Worm (Caenorhabditis elegans) whole organism, L1 larva: ENCODE measurements around the gene D2062.4.
"Not testable (repeated sequence)": the region's sequence is repeated elsewhere in the genome, so short reads cannot be mapped to it uniquely, and the experiment has no call there.

ENCODE experiments used
- C04F5.9 ChIP-seq: sonication (generic microtip); optimal IDR thresholded peaks from 2 replicates; lab custom pipeline; 2016; ENCODE audit warnings: missing genetic modification characterization, missing compliant biosample characterization
- C16A3.4 ChIP-seq: fragments of 150-350 bp; optimal IDR thresholded peaks from 2 replicates; lab custom pipeline; 2014; ENCODE audit warnings: missing biosample characterization, missing genetic modification characterization
- C34B4.2 ChIP-seq: sonication (generic microtip); optimal IDR thresholded peaks from 2 replicates; lab custom pipeline; 2017; ENCODE audit warnings: mild to moderate bottlenecking, missing genetic modification characterization, missing compliant biosample characterization
- alr-1 ChIP-seq: fragments of 200-800 bp; sonication (Bioruptor generic); optimal IDR thresholded peaks from 2 replicates; lab custom pipeline; 2018; ENCODE audit warnings: borderline replicate concordance, mild to moderate bottlenecking, missing genetic modification characterization, missing compliant biosample characterization
- ama-1 ChIP-seq: fragments of 150-350 bp; optimal IDR thresholded peaks from 2 replicates; lab custom pipeline; 2014
- blmp-1 ChIP-seq: fragments of 150-350 bp; optimal IDR thresholded peaks from 2 replicates; lab custom pipeline; 2014; ENCODE audit warnings: missing biosample characterization, missing genetic modification characterization
- ceh-88 ChIP-seq: fragments of 200-800 bp; sonication (Bioruptor generic); IDR thresholded peaks from 2 replicates; pipeline ENCODE4 v1.3.6; 2022; ENCODE audit warnings: missing genetic modification characterization, missing compliant biosample characterization
- dpl-1 ChIP-seq, 3 experiments: fragments of 150-350 bp in 2 of 3; sonication (generic microtip) in 1 of 3; optimal IDR thresholded peaks; 2 replicates each; lab custom pipeline; 2014 to 2017; ENCODE audit warnings: missing biosample characterization in 3 of 3, missing genetic modification characterization in 3 of 3, missing genetic modification reagents in 3 of 3
- efl-1 ChIP-seq, 4 experiments: fragments of 150-350 bp; optimal IDR thresholded peaks in 3 of 4; peaks in 1 of 4; 1 replicate in 1 of 4; 2 replicates in 3 of 4; lab custom pipeline; 2014; ENCODE audit warnings: missing biosample characterization in 2 of 4, missing genetic modification characterization in 2 of 4, missing genetic modification reagents in 2 of 4
- elt-2 ChIP-seq: sonication (generic microtip); optimal IDR thresholded peaks from 2 replicates; lab custom pipeline; 2016; ENCODE audit warnings: missing genetic modification characterization, mild to moderate bottlenecking, inconsistent platforms, missing compliant biosample characterization, missing genetic modification reagents
- ets-5 ChIP-seq: fragments of 200-800 bp; sonication (Bioruptor generic); IDR thresholded peaks from 2 replicates; pipeline ENCODE4 v1.3.6; 2022; ENCODE audit warnings: missing genetic modification characterization, missing compliant biosample characterization
- grh-1 ChIP-seq: fragments of 200-800 bp; sonication (Bioruptor generic); IDR thresholded peaks from 2 replicates; pipeline ENCODE4 v1.3.6; 2022; ENCODE audit warnings: missing genetic modification reagents, missing genetic modification characterization, missing compliant biosample characterization
- lir-3 ChIP-seq: sonication (generic microtip); optimal IDR thresholded peaks from 2 replicates; lab custom pipeline; 2016; ENCODE audit warnings: mild to moderate bottlenecking, missing genetic modification characterization, moderate library complexity, missing compliant biosample characterization; ENCODE audit not compliant: poor library complexity
- mab-9 ChIP-seq: fragments of 200-800 bp; sonication (Bioruptor generic); IDR thresholded peaks from 2 replicates; pipeline ENCODE4 v1.3.6; 2022; ENCODE audit warnings: missing genetic modification reagents, missing genetic modification characterization, missing compliant biosample characterization
- nhr-11 ChIP-seq: fragments of 150-350 bp; optimal IDR thresholded peaks from 2 replicates; lab custom pipeline; 2014; ENCODE audit warnings: missing biosample characterization, missing genetic modification characterization
- nhr-20 ChIP-seq: sonication (generic microtip); optimal IDR thresholded peaks from 2 replicates; lab custom pipeline; 2016; ENCODE audit warnings: mild to moderate bottlenecking, missing genetic modification characterization, missing compliant biosample characterization
- nhr-76 ChIP-seq: sonication (generic microtip); optimal IDR thresholded peaks from 2 replicates; lab custom pipeline; 2017; ENCODE audit warnings: missing biosample characterization, missing genetic modification characterization
- nhr-84 ChIP-seq: sonication (generic microtip); optimal IDR thresholded peaks from 2 replicates; lab custom pipeline; 2017; ENCODE audit warnings: missing biosample characterization, missing genetic modification characterization
- pag-3 ChIP-seq: sonication (generic microtip); optimal IDR thresholded peaks from 2 replicates; lab custom pipeline; 2017; ENCODE audit warnings: missing genetic modification characterization, mild to moderate bottlenecking, missing compliant biosample characterization, antibody characterized with exemption, borderline replicate concordance; ENCODE audit not compliant: insufficient read depth
- pqm-1 ChIP-seq: sonication (generic microtip); optimal IDR thresholded peaks from 3 replicates; lab custom pipeline; 2017; ENCODE audit warnings: missing biosample characterization, missing genetic modification characterization
- rnt-1 ChIP-seq: sonication (generic microtip); optimal IDR thresholded peaks from 2 replicates; lab custom pipeline; 2016; ENCODE audit warnings: mild to moderate bottlenecking, missing genetic modification characterization, moderate library complexity, missing compliant biosample characterization
- snu-23 ChIP-seq: sonication (generic microtip); optimal IDR thresholded peaks from 2 replicates; lab custom pipeline; 2016; ENCODE audit warnings: missing genetic modification characterization, missing compliant biosample characterization
- sox-4 ChIP-seq: sonication (generic microtip); optimal IDR thresholded peaks from 2 replicates; lab custom pipeline; 2016; ENCODE audit warnings: missing genetic modification characterization, missing compliant biosample characterization
- swsn-7 ChIP-seq: sonication (generic microtip); optimal IDR thresholded peaks from 2 replicates; lab custom pipeline; 2016; ENCODE audit warnings: missing genetic modification characterization, missing compliant biosample characterization
- unc-30 ChIP-seq: sonication (generic microtip); optimal IDR thresholded peaks from 2 replicates; lab custom pipeline; 2017; ENCODE audit warnings: missing biosample characterization, missing genetic modification characterization
- vab-15 ChIP-seq: sonication (generic microtip); optimal IDR thresholded peaks from 2 replicates; lab custom pipeline; 2017; ENCODE audit warnings: missing genotype, mild to moderate bottlenecking, missing genetic modification characterization, missing compliant biosample characterization
- xbp-1 ChIP-seq: sonication (generic microtip); optimal IDR thresholded peaks from 2 replicates; lab custom pipeline; 2016; ENCODE audit warnings: missing genetic modification characterization, missing compliant biosample characterization
- ztf-4 ChIP-seq: fragments of 150-350 bp; optimal IDR thresholded peaks from 2 replicates; lab custom pipeline; 2014; ENCODE audit warnings: missing biosample characterization, missing genetic modification characterization

D2062.4 gene

DNA sequence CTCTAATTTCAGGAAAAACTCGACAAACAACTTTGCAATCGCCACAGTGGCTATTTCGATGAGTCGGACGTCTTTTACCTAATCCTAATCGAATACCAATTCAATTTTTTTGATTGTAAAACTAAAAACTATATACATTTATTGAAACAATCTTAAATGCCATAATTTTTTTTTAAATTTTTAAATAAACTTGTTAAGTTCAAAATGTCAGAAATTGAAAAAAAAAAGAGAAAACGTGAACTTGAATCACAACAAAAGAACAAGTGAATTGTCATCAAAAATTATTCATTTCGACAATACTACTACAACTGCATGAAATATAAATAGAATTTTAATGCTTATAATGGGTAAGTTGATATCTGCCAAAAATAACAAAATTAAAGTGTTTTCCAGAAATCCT is 10.9 kb upstream of the D2062.4 start, which contains the start of gene D2062.13:
TSS of gene D2062.13 (plus strand) at position 301 of the 400 bp plus-strand sequence.
- not testable (repeated sequence) for TF ChIP-seq xbp-1 (tag; lab: Kevin White, UChicago); vab-15 (tag; lab: Kevin White, UChicago); snu-23
- TF ChIP-seq, all 84 proteins: peak for 0; not testable (repeated sequence) for 84

ce11 chrII:2616634-2617033 is 6.6 kb upstream of the D2062.4 start, which contains the start of gene msrp-5:
Gene msrp-5 (plus strand): TSS chrII:2616934.
- TF ChIP-seq C16A3.4; vab-15 (tag; lab: Kevin White, UChicago); nhr-84: not testable (repeated sequence)
- TF ChIP-seq, all 84 proteins: peak for 0; not testable (repeated sequence) for 84

ce11 chrII:2619148-2619547 is 4.1 kb upstream of the D2062.4 start, which contains the start of gene msrp-6:
Gene msrp-6 (plus strand): TSS chrII:2619448.
- TF ChIP-seq unc-30; lir-3 (tag; lab: Kevin White, UChicago); grh-1: not testable (repeated sequence)

DNA sequence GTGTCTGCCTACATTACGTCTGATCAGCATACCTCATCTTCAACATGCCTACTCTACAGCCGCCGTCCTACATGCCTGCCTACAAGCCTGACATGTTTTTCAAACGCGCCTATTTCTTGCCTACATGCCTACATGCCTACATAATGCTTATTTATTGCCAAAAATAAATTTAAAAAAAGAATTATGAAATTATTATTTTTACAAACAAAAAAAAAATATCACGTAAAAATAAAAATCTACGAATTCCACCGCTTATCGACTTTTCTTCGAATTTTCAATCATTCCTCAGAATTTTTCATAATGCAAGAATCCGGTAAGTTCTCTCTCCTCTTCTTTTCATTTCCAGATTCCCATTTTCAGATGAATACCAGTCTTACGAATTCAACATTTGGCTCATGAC is 722 bp upstream of the D2062.4 start, which contains the start of gene D2062.5:
TSS of gene D2062.5 (plus strand) at position 301 of the 400 bp plus-strand sequence.
- TF ChIP-seq nhr-76 (tag; lab: Kevin White, UChicago) (no peak), sox-4 (tag; lab: Kevin White, UChicago) (no peak), snu-23 (no peak), ztf-4 (no peak)

- TF ChIP-seq sox-4 (tag; lab: Kevin White, UChicago) (no peak), efl-1 (optimal IDR thresholded peaks at IDR 0.05; lab: Kevin White, UChicago) (no peak), efl-1 (GFP tag; optimal IDR thresholded peaks at IDR 0.05 in 1 of 2; lab: Kevin White, UChicago) (no peak), nhr-11 (tag; lab: Kevin White, UChicago) (no peak), pag-3 (tag; lab: Kevin White, UChicago) (no peak), blmp-1 (tag; lab: Kevin White, UChicago) (no peak), mab-9 (no peak), ets-5 (GFP tag; lab: Robert Waterston, UW) (no peak), C04F5.9 (tag; lab: Kevin White, UChicago) (no peak), nhr-84 (no peak), alr-1 (tag; lab: Kevin White, UChicago) (no peak), elt-2 (no peak), lir-3 (tag; lab: Kevin White, UChicago) (no peak), ama-1 (lab: Kevin White, UChicago) (no peak), C34B4.2 (no peak), pqm-1 (tag; lab: Kevin White, UChicago) (no peak), dpl-1 (GFP tag; optimal IDR thresholded peaks at IDR 0.05; lab: Kevin White, UChicago) (no peak), rnt-1 (no peak), ceh-88 (no peak), nhr-20 (tag; lab: Kevin White, UChicago) (no peak), swsn-7 (tag; lab: Kevin White, UChicago) (no peak)
These were observed 1.6 kb downstream of the D2062.4 start, which contains the start of gene lgc-28 for ce11 chrII:2624792-2625191. Gene lgc-28 (plus strand): TSS chrII:2625092.

DNA sequence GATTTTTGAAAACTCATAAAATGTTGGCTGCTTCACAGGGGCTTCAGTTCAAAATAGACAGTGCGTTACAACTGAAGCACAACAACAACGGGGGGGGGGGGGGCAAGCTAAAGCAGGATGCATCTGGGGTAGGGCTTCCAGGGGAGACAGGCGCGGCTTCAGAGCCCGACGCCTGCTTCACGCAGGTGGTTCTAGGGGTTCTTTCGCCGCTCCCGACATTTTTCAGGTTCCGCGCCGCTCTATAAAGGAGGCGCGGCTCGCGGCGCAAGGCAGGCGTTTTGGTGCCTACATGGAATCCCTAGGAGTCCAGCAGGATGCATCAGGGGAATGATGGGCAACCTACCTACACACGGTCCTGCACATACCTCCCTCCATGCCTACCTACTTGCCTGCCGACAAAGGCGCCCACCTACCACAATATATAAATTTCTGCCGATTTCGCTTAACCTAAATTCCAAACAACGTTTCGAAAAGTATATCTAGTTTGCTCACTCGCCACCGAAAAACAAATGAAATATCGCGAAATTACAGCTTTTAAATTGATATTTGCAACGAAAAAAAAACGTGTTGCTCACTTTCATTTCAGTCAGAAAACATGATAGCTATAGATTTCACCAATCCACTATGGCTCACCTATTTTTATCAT is 4.1 kb downstream of the D2062.4 start, which contains the start of gene sri-71:
TSS of gene sri-71 (plus strand) at position 596 of the 646 bp plus-strand sequence.
- TF ChIP-seq efl-1 (optimal IDR thresholded peaks at IDR 0.05; lab: Kevin White, UChicago) (no peak), efl-1 (GFP tag; optimal IDR thresholded peaks at IDR 0.05 in 1 of 2; lab: Kevin White, UChicago) (peak in 1 of 2 experiments; percentile 60), swsn-7 (tag; lab: Kevin White, UChicago) (no peak)
